Fruit fly (Drosophila melanogaster): Measurements from ENCODE around the gene Amt.

Gene Amt

DNA sequence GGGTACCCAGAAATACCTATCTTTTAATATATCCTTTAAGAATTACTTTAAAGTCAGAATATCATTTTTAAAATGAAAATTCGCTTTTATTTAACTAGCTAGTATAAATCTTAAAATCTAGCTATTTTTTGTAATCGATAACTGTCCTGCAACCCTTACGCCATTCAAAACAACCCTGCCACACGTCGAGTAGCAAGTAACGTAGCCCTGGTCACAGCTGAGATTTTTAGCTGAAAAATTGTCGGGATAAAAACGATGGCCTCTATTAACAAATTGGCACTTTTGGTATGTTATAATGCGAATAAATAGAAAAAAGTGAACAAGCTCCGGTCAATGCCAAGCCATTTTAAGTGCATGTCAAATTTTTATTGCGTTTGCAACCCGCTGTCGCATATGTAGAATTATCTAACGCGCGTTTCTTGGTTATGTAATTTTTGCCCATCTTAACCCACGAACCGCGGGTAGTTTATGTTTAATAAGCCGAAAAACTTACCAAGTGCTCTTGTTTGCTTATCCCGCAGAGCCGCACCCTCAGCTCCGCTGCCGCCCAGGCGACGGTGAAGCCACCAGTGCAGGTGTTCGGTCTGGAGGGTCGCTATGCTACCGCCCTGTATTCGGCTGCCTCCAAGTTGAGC lies 16.6 kb upstream of the Amt start, which contains the start of gene ATPsynO (continued):
- TF ChIP-seq CG34376 (GFP tag; optimal IDR thresholded peaks at IDR 0.05) (peak; percentile 2), psq (GFP tag; optimal IDR thresholded peaks at IDR 0.05) (no peak), ci (GFP tag; IDR thresholded peaks at IDR 0.05) (no peak), Trl (optimal IDR thresholded peaks at IDR 0.05) (no peak), Trl (GFP tag; optimal IDR thresholded peaks at IDR 0.05) (no peak), vnd (GFP tag; IDR thresholded peaks at IDR 0.05; ENCODE audit: partially characterized antibody) (0 out of 3 replicates have a peak, but pooled peaks have one; percentile 32), pita (GFP tag; optimal IDR thresholded peaks at IDR 0.05) (no peak), tup (GFP tag; optimal IDR thresholded peaks at IDR 0.05) (no peak), ssp (GFP tag; IDR thresholded peaks at IDR 0.05) (no peak), sima (GFP tag; optimal IDR thresholded peaks at IDR 0.05) (no peak), CG43689 (GFP tag; IDR thresholded peaks at IDR 0.05) (no peak), Lim3 (GFP tag; IDR thresholded peaks at IDR 0.05) (no peak), zen (tag; optimal IDR thresholded peaks at IDR 0.05) (peak; percentile 41), luna (GFP tag; optimal IDR thresholded peaks at IDR 0.05) (no peak), Bgb (GFP tag; IDR thresholded peaks at IDR 0.05; ENCODE audit: partially characterized antibody) (no peak), CG1529 (GFP tag; optimal IDR thresholded peaks at IDR 0.05) (no peak), B-H2 (GFP tag; optimal IDR thresholded peaks at IDR 0.05) (peak; percentile 57), mam (GFP tag; optimal IDR thresholded peaks at IDR 0.05) (peak; percentile 37), NC2β (GFP tag; optimal IDR thresholded peaks at IDR 0.05) (no peak), repo (GFP tag; optimal IDR thresholded peaks at IDR 0.05) (no peak), chm (GFP tag; IDR thresholded peaks at IDR 0.05) (no peak), onecut (GFP tag; IDR thresholded peaks at IDR 0.05) (peak; percentile 39; the same call in 1 of the 2 replicates), abd-A (tag; optimal IDR thresholded peaks at IDR 0.05) (no peak), CG2129 (GFP tag; IDR thresholded peaks at IDR 0.05; ENCODE audit: partially characterized antibody) (no peak), lbe (GFP tag; optimal IDR thresholded peaks at IDR 0.05) (peak; percentile 0), Dbx (GFP tag; IDR thresholded peaks at IDR 0.05) (no peak), bcd (GFP tag; optimal IDR thresholded peaks at IDR 0.05) (no peak), CG16779 (GFP tag; IDR thresholded peaks at IDR 0.05) (no peak), lab (GFP tag; optimal IDR thresholded peaks at IDR 0.05) (no peak), Stat92E (GFP tag; optimal IDR thresholded peaks at IDR 0.05) (peak in 1 of 3 experiments; percentile 6), CG7271 (tag; optimal IDR thresholded peaks at IDR 0.05) (peak; percentile 12), CG5245 (GFP tag; optimal IDR thresholded peaks at IDR 0.05) (no peak), CG12071 (GFP tag; optimal IDR thresholded peaks at IDR 0.05) (no peak), gfzf (GFP tag; optimal IDR thresholded peaks at IDR 0.05) (peak; percentile 46), CG11247 (GFP tag; IDR thresholded peaks at IDR 0.05) (no peak), CG17359 (tag; optimal IDR thresholded peaks at IDR 0.05) (no peak), p53 (GFP tag; optimal IDR thresholded peaks at IDR 0.05) (no peak), CG4617 (GFP tag; optimal IDR thresholded peaks at IDR 0.05; ENCODE audit: borderline replicate concordance) (peak; percentile 69), CG12299 (tag; optimal IDR thresholded peaks at IDR 0.05) (no peak), CG30020 (tag; optimal IDR thresholded peaks at IDR 0.05) (peak; percentile 60), lola (GFP tag; optimal IDR thresholded peaks at IDR 0.05) (no peak), CG5953 (GFP tag; IDR thresholded peaks at IDR 0.05) (no peak), Antp (GFP tag; optimal IDR thresholded peaks at IDR 0.05) (no peak), CG18476 (GFP tag; optimal IDR thresholded peaks at IDR 0.05) (no peak), insv (GFP tag; optimal IDR thresholded peaks at IDR 0.05) (no peak), CG10654 (GFP tag; optimal IDR thresholded peaks at IDR 0.05) (no peak), sug (tag; optimal IDR thresholded peaks at IDR 0.05) (peak; percentile 64), ase (GFP tag; IDR thresholded peaks at IDR 0.05) (no peak), br (optimal IDR thresholded peaks at IDR 0.05) (no peak), CG11504 (tag; optimal IDR thresholded peaks at IDR 0.05) (no peak), HmgZ (tag; optimal IDR thresholded peaks at IDR 0.05) (peak; percentile 76)

All from whole organism, embryonic.